Worm (Caenorhabditis elegans) whole organism, L4 larva: ENCODE measurements around the gene W07A12.4.

Experiments used
- F10B5.3 ChIP-seq: sonication (generic microtip); optimal IDR thresholded peaks from 2 replicates; lab custom pipeline; 2016; ENCODE audit warnings: mild to moderate bottlenecking, missing genetic modification characterization, missing compliant biosample characterization
- F26F4.8 ChIP-seq: fragments of 200-800 bp; sonication (Bioruptor generic); conservative IDR thresholded peaks from 2 replicates; pipeline ENCODE4 v1.3.6; 2022; ENCODE audit warnings: missing genetic modification characterization, missing compliant biosample characterization
- F44E2.7 ChIP-seq: fragments of 200-800 bp; sonication (Bioruptor generic); IDR thresholded peaks from 2 replicates; pipeline ENCODE4 v2.1.2; 2022; ENCODE audit warnings: missing genetic modification characterization, missing compliant biosample characterization
- R02D3.7 ChIP-seq: fragments of 150-350 bp; sonication (generic microtip); optimal IDR thresholded peaks from 3 replicates; lab custom pipeline; 2014; ENCODE audit warnings: missing biosample characterization, missing genetic modification characterization
- T26A8.4 ChIP-seq: fragments of 200-800 bp; sonication (Bioruptor generic); IDR thresholded peaks from 2 replicates; pipeline ENCODE4 v1.3.6; 2022; ENCODE audit warnings: missing genetic modification characterization, missing compliant biosample characterization
- Y105C5A.15 ChIP-seq: fragments of 200-800 bp; sonication (Bioruptor generic); IDR thresholded peaks from 2 replicates; pipeline ENCODE4 v1.3.6; 2022; ENCODE audit warnings: missing genetic modification characterization, missing compliant biosample characterization
- Y5F2A.4 ChIP-seq: fragments of 200-800 bp; sonication (Bioruptor generic); optimal IDR thresholded peaks from 2 replicates; lab custom pipeline; 2018; ENCODE audit warnings: mild to moderate bottlenecking, missing genetic modification characterization, missing compliant biosample characterization
- ama-1 ChIP-seq: fragments of 150-350 bp; optimal IDR thresholded peaks from 2 replicates; lab custom pipeline; 2014; ENCODE audit warnings: inconsistent platforms, mixed read lengths
- attf-4 ChIP-seq: sonication (generic microtip); optimal IDR thresholded peaks from 3 replicates; lab custom pipeline; 2017; ENCODE audit warnings: missing biosample characterization, missing genetic modification characterization
- ceh-20 ChIP-seq: fragments of 200-800 bp; sonication (Bioruptor generic); IDR thresholded peaks from 2 replicates; pipeline ENCODE4 v1.3.6; 2022; ENCODE audit warnings: missing genetic modification reagents, missing genetic modification characterization, missing compliant biosample characterization
- ceh-28 ChIP-seq: fragments of 150-350 bp; optimal IDR thresholded peaks from 2 replicates; lab custom pipeline; 2014; ENCODE audit warnings: missing biosample characterization, missing genetic modification reagents, missing genetic modification characterization
- ceh-82 ChIP-seq: sonication (generic microtip); optimal IDR thresholded peaks from 2 replicates; lab custom pipeline; 2017; ENCODE audit warnings: missing biosample characterization, missing genetic modification characterization
- ces-1 ChIP-seq: fragments of 150-350 bp; sonication (generic microtip); optimal IDR thresholded peaks from 4 replicates; lab custom pipeline; 2014; ENCODE audit warnings: missing biosample characterization, missing genetic modification reagents, missing genetic modification characterization
- ctbp-1 ChIP-seq: fragments of 200-800 bp; sonication (Bioruptor generic); IDR thresholded peaks from 2 replicates; pipeline ENCODE4 v1.3.6; 2022; ENCODE audit warnings: missing genetic modification reagents, missing genetic modification characterization, missing compliant biosample characterization
- daf-12 ChIP-seq: fragments of 150-350 bp; optimal IDR thresholded peaks from 2 replicates; lab custom pipeline; 2014; ENCODE audit warnings: missing biosample characterization, missing genetic modification reagents, missing genetic modification characterization
- daf-16 ChIP-seq, 3 experiments: sonication (generic microtip); optimal IDR thresholded peaks; 2 replicates each; lab custom pipeline; 2016 to 2017; ENCODE audit warnings: missing genetic modification characterization in 3 of 3, missing genetic modification reagents in 3 of 3, mild to moderate bottlenecking in 2 of 3, missing compliant biosample characterization in 2 of 3, missing biosample characterization in 1 of 3, moderate library complexity in 1 of 3
- daf-19 ChIP-seq: fragments of 200-800 bp; sonication (Bioruptor generic); conservative IDR thresholded peaks from 2 replicates; pipeline ENCODE4 v1.3.6; 2022; ENCODE audit warnings: missing genetic modification characterization, missing compliant biosample characterization
- daf-8 ChIP-seq: fragments of 200-800 bp; sonication (Bioruptor generic); IDR thresholded peaks from 2 replicates; pipeline ENCODE4 v1.3.6; 2022; ENCODE audit warnings: missing genetic modification characterization, missing compliant biosample characterization
- dmd-6 ChIP-seq: fragments of 200-800 bp; sonication (Bioruptor generic); IDR thresholded peaks from 2 replicates; pipeline ENCODE4 v1.3.6; 2022; ENCODE audit warnings: missing genetic modification reagents, missing genetic modification characterization, missing compliant biosample characterization
- duxl-1 ChIP-seq: sonication (generic microtip); optimal IDR thresholded peaks from 2 replicates; lab custom pipeline; 2016; ENCODE audit warnings: mild to moderate bottlenecking, missing genetic modification characterization, moderate library complexity, missing compliant biosample characterization; ENCODE audit not compliant: poor library complexity
- hif-1 ChIP-seq, 2 experiments: sonication (generic microtip); optimal IDR thresholded peaks; 2 replicates each; lab custom pipeline; 2016 to 2017; ENCODE audit warnings: missing compliant biosample characterization in 2 of 2, missing genetic modification characterization in 2 of 2, missing genetic modification reagents in 2 of 2, missing genotype in 2 of 2, mild to moderate bottlenecking in 1 of 2
- hlh-30 ChIP-seq: sonication (generic microtip); optimal IDR thresholded peaks from 2 replicates; lab custom pipeline; 2017; ENCODE audit warnings: antibody characterized with exemption, mild to moderate bottlenecking, missing genetic modification characterization, missing compliant biosample characterization; ENCODE audit not compliant: insufficient read depth
- lim-7 ChIP-seq: fragments of 200-800 bp; sonication (Bioruptor generic); IDR thresholded peaks from 2 replicates; pipeline ENCODE4 v1.3.6; 2022; ENCODE audit warnings: missing genetic modification characterization, missing compliant biosample characterization
- lin-13 ChIP-seq: fragments of 150-350 bp; optimal IDR thresholded peaks from 2 replicates; lab custom pipeline; 2014; ENCODE audit warnings: missing biosample characterization, missing genetic modification reagents, missing genetic modification characterization
- lin-15B ChIP-seq: fragments of 150-350 bp; sonication (generic microtip); optimal IDR thresholded peaks from 3 replicates; lab custom pipeline; 2014; ENCODE audit warnings: missing biosample characterization, missing genetic modification characterization
- lin-39 ChIP-seq: fragments of 150-350 bp; optimal IDR thresholded peaks from 2 replicates; lab custom pipeline; 2014; ENCODE audit warnings: missing biosample characterization, missing genetic modification reagents, missing genetic modification characterization
- lsy-2 ChIP-seq, 2 experiments: fragments of 150-350 bp in 1 of 2; sonication (generic microtip) in 1 of 2; optimal IDR thresholded peaks; 2 replicates each; lab custom pipeline; 2014 to 2017; ENCODE audit warnings: missing biosample characterization in 2 of 2, missing genetic modification characterization in 2 of 2
- mdl-1 ChIP-seq, 2 experiments: fragments of 150-350 bp in 1 of 2; sonication (generic microtip) in 1 of 2; optimal IDR thresholded peaks; 2 replicates each; lab custom pipeline; 2014 to 2017; ENCODE audit warnings: missing biosample characterization in 2 of 2, missing genetic modification characterization in 2 of 2
- mes-2 ChIP-seq: sonication (generic microtip); optimal IDR thresholded peaks from 2 replicates; lab custom pipeline; 2016; ENCODE audit warnings: missing genotype, mild to moderate bottlenecking, missing genetic modification characterization, missing compliant biosample characterization; ENCODE audit not compliant: poor library complexity, severe bottlenecking
- mxl-3 ChIP-seq: fragments of 200-800 bp; sonication (Bioruptor generic); optimal IDR thresholded peaks from 2 replicates; lab custom pipeline; 2018; ENCODE audit warnings: mild to moderate bottlenecking, missing genetic modification characterization, missing compliant biosample characterization
- nhr-10 ChIP-seq: fragments of 150-350 bp; optimal IDR thresholded peaks from 2 replicates; lab custom pipeline; 2014; ENCODE audit warnings: missing biosample characterization, missing genetic modification characterization
- nhr-102 ChIP-seq: sonication (generic microtip); optimal IDR thresholded peaks from 2 replicates; lab custom pipeline; 2016; ENCODE audit warnings: mild to moderate bottlenecking, missing genetic modification characterization, moderate library complexity, missing compliant biosample characterization
- nhr-28 ChIP-seq: fragments of 150-350 bp; optimal IDR thresholded peaks from 2 replicates; lab custom pipeline; 2014; ENCODE audit warnings: missing biosample characterization, missing genetic modification characterization
- nhr-41 ChIP-seq: fragments of 200-800 bp; sonication (Bioruptor generic); IDR thresholded peaks from 2 replicates; pipeline ENCODE4 v1.3.6; 2022; ENCODE audit warnings: missing genetic modification reagents, missing genetic modification characterization, missing compliant biosample characterization
- nhr-42 ChIP-seq: fragments of 200-800 bp; sonication (Bioruptor generic); IDR thresholded peaks from 2 replicates; pipeline ENCODE4 v1.3.6; 2022; ENCODE audit warnings: missing genetic modification characterization, missing compliant biosample characterization
- nhr-48 ChIP-seq: sonication (generic microtip); optimal IDR thresholded peaks from 2 replicates; lab custom pipeline; 2016; ENCODE audit warnings: mild to moderate bottlenecking, missing genetic modification characterization, missing compliant biosample characterization
- nhr-6 ChIP-seq: fragments of 150-350 bp; optimal IDR thresholded peaks from 2 replicates; lab custom pipeline; 2014; ENCODE audit warnings: missing biosample characterization, missing genetic modification characterization
- nhr-77 ChIP-seq: fragments of 150-350 bp; optimal IDR thresholded peaks from 2 replicates; lab custom pipeline; 2014; ENCODE audit warnings: missing biosample characterization, missing genetic modification characterization
- pha-4 ChIP-seq, 2 experiments: fragments of 150-350 bp in 1 of 2; fragments of 200-800 bp in 1 of 2; sonication (Bioruptor generic) in 1 of 2; IDR thresholded peaks in 1 of 2; optimal IDR thresholded peaks in 1 of 2; 2 replicates each; pipeline versions ENCODE4 v1.3.6 to Lab custom; 2014 to 2022; ENCODE audit warnings: missing genetic modification characterization in 2 of 2, missing genetic modification reagents in 2 of 2, missing biosample characterization in 1 of 2, missing compliant biosample characterization in 1 of 2
- php-3 ChIP-seq: fragments of 200-800 bp; sonication (Bioruptor generic); IDR thresholded peaks from 2 replicates; pipeline ENCODE4 v1.3.6; 2022; ENCODE audit warnings: missing genetic modification reagents, missing genetic modification characterization, missing compliant biosample characterization
- pqm-1 ChIP-seq: sonication (generic microtip); optimal IDR thresholded peaks from 2 replicates; lab custom pipeline; 2017; ENCODE audit warnings: missing biosample characterization, missing genetic modification characterization
- set-16 ChIP-seq: fragments of 200-800 bp; sonication (Bioruptor generic); IDR thresholded peaks from 2 replicates; pipeline ENCODE4 v1.3.6; 2022; ENCODE audit warnings: missing genetic modification reagents, missing genetic modification characterization, missing compliant biosample characterization
- skn-1 ChIP-seq: fragments of 150-350 bp; optimal IDR thresholded peaks from 2 replicates; lab custom pipeline; 2014; ENCODE audit warnings: missing biosample characterization, missing genetic modification characterization
- snpc-4 ChIP-seq: fragments of 150-350 bp; optimal IDR thresholded peaks from 2 replicates; lab custom pipeline; 2014; ENCODE audit warnings: missing biosample characterization, missing genetic modification characterization
- spr-3 ChIP-seq: fragments of 200-800 bp; sonication (Bioruptor generic); optimal IDR thresholded peaks from 2 replicates; lab custom pipeline; 2018; ENCODE audit warnings: mild to moderate bottlenecking, missing genetic modification characterization, missing compliant biosample characterization
- tag-97 ChIP-seq: fragments of 200-800 bp; sonication (Bioruptor generic); IDR thresholded peaks from 2 replicates; pipeline ENCODE4 v1.3.6; 2022; ENCODE audit warnings: missing genetic modification characterization, missing compliant biosample characterization
- unc-62 ChIP-seq, 3 experiments: fragments of 150-350 bp in 1 of 3; sonication (generic microtip); optimal IDR thresholded peaks in 2 of 3; peaks in 1 of 3; 1 replicate in 1 of 3; 2 replicates in 2 of 3; lab custom pipeline; 2014 to 2017; ENCODE audit warnings: missing biosample characterization in 3 of 3, missing genetic modification characterization in 3 of 3, missing genetic modification reagents in 3 of 3, missing genotype in 1 of 3
- zfp-3 ChIP-seq: fragments of 200-800 bp; sonication (Bioruptor generic); conservative IDR thresholded peaks from 2 replicates; pipeline ENCODE4 v1.3.6; 2022; ENCODE audit warnings: missing genetic modification reagents, missing genetic modification characterization, missing compliant biosample characterization
- ztf-11 ChIP-seq: fragments of 150-350 bp; optimal IDR thresholded peaks from 2 replicates; lab custom pipeline; 2014; ENCODE audit warnings: missing biosample characterization, missing genetic modification characterization

Gene W07A12.4

ce11 chrII:9160197-9160806 lies 14.2 kb downstream of the W07A12.4 start (continued):
- no peak for TF ChIP-seq R02D3.7 (tag; lab: Kevin White, UChicago)
- peak; percentile 75 for TF ChIP-seq hlh-30
- TF ChIP-seq ama-1 = no peak
- no peak for TF ChIP-seq ctbp-1 (GFP tag; lab: Robert Waterston, UW)
- TF ChIP-seq attf-4 (tag; lab: Kevin White, UChicago) = no peak
- peak in 1 of 2 experiments; percentile 62 for TF ChIP-seq unc-62 (GFP tag; optimal IDR thresholded peaks at IDR 0.05 in 1 of 2; lab: Kevin White, UChicago)
- no peak for TF ChIP-seq unc-62 (tag; optimal IDR thresholded peaks at IDR 0.05; lab: Kevin White, UChicago)
- TF ChIP-seq zfp-3 = no peak
- peak; percentile 2 for TF ChIP-seq mes-2 (tag; lab: Kevin White, UChicago)
- no peak for TF ChIP-seq duxl-1 (tag; lab: Kevin White, UChicago)
- no peak for TF ChIP-seq nhr-10 (tag; lab: Kevin White, UChicago)
- no peak for TF ChIP-seq daf-19
- TF ChIP-seq php-3 = 0 out of 2 replicates have a peak, but pooled peaks have one; percentile 29
- no peak for TF ChIP-seq Y5F2A.4 (GFP tag; lab: Kevin White, UChicago)
- peak in 1 of 2 experiments; percentile 34 for TF ChIP-seq lsy-2 (tag; optimal IDR thresholded peaks at IDR 0.05; lab: Kevin White, UChicago)
- no peak for TF ChIP-seq daf-8 (GFP tag; lab: Robert Waterston, UW)
- peak; percentile 15 for TF ChIP-seq nhr-6 (tag; lab: Kevin White, UChicago)
- TF ChIP-seq lin-39 (tag; lab: Kevin White, UChicago) = no peak
- no peak for TF ChIP-seq ceh-82 (tag; lab: Kevin White, UChicago)
- no peak for TF ChIP-seq F10B5.3
- TF ChIP-seq pha-4 (GFP tag; IDR thresholded peaks at IDR 0.05; lab: Robert Waterston, UW) = no peak
- no peak for TF ChIP-seq pha-4 (tag; optimal IDR thresholded peaks at IDR 0.05; lab: Kevin White, UChicago)
- TF ChIP-seq nhr-41 (GFP tag; lab: Robert Waterston, UW) = no peak
- no peak for TF ChIP-seq nhr-42 (GFP tag; lab: Robert Waterston, UW)
- TF ChIP-seq nhr-48 = peak; percentile 92
- no peak for TF ChIP-seq nhr-77 (tag; lab: Kevin White, UChicago)
- no peak for TF ChIP-seq spr-3 (GFP tag; lab: Kevin White, UChicago)
- TF ChIP-seq nhr-102 (tag; lab: Kevin White, UChicago) = peak; percentile 27
- TF ChIP-seq pqm-1 = no peak
- no peak for TF ChIP-seq ceh-28
- TF ChIP-seq Y105C5A.15 = no peak
- peak; percentile 84 for TF ChIP-seq nhr-28 (tag; lab: Kevin White, UChicago)
- no peak for TF ChIP-seq daf-12 (tag; lab: Kevin White, UChicago)
- no peak for TF ChIP-seq F26F4.8 (GFP tag; lab: Robert Waterston, UW)
- TF ChIP-seq mdl-1 (tag; optimal IDR thresholded peaks at IDR 0.05; lab: Kevin White, UChicago) = peak in 1 of 2 experiments; percentile 79
- TF ChIP-seq snpc-4 (tag; lab: Kevin White, UChicago) = no peak
- TF ChIP-seq T26A8.4 (GFP tag; lab: Robert Waterston, UW) = no peak
- no peak for TF ChIP-seq ztf-11 (tag; lab: Kevin White, UChicago)
- peak; percentile 89 for TF ChIP-seq dmd-6 (GFP tag; lab: Robert Waterston, UW)
- TF ChIP-seq ces-1 (GFP tag; lab: Kevin White, UChicago) = no peak
- TF ChIP-seq skn-1 (tag; lab: Kevin White, UChicago) = no peak
- TF ChIP-seq F44E2.7 (GFP tag; lab: Robert Waterston, UW) = no peak
- TF ChIP-seq lin-15B (tag; lab: Kevin White, UChicago) = no peak
- TF ChIP-seq ceh-20 (GFP tag; lab: Robert Waterston, UW) = no peak
- TF ChIP-seq lin-13 (GFP tag; lab: Kevin White, UChicago) = no peak
- no peak for TF ChIP-seq set-16 (GFP tag; lab: Robert Waterston, UW)
- TF ChIP-seq hif-1 (tag; optimal IDR thresholded peaks at IDR 0.05; lab: Kevin White, UChicago) = peak; percentile 99
- TF ChIP-seq lim-7 (GFP tag; lab: Robert Waterston, UW) = no peak
- TF ChIP-seq mxl-3 (GFP tag; lab: Kevin White, UChicago) = peak; percentile 83
- no peak for TF ChIP-seq tag-97 (GFP tag; lab: Robert Waterston, UW)
- TF ChIP-seq daf-16 (GFP tag; optimal IDR thresholded peaks at IDR 0.05; lab: Kevin White, UChicago) = no peak
- peak; percentile 43 for TF ChIP-seq daf-16 (tag; optimal IDR thresholded peaks at IDR 0.05; lab: Kevin White, UChicago)
